Fruit fly (Drosophila melanogaster) whole organism, embryonic: ENCODE measurements around the gene CG6051.
A peak's percentile ranks its signal among the peaks of the same experiment; 100 is the strongest.

ENCODE experiments used
- Ada2b ChIP-seq: fragments of 200-800 bp; sonication (Bioruptor generic); IDR thresholded peaks from 2 replicates; pipeline ENCODE4 v1.3.6; 2022; ENCODE audit warnings: missing biosample characterization, missing genetic modification characterization
- Asciz ChIP-seq: fragments of 200-800 bp; sonication (Bioruptor generic); optimal IDR thresholded peaks from 2 replicates; lab custom pipeline; 2017; ENCODE audit warnings: missing biosample characterization, mild to moderate bottlenecking, missing genetic modification characterization, missing genetic modification reagents
- Bteb2 ChIP-seq: fragments of 200-800 bp; sonication (Bioruptor generic); optimal IDR thresholded peaks from 2 replicates; lab custom pipeline; 2016; ENCODE audit warnings: missing biosample characterization, missing genetic modification characterization
- CG10147 ChIP-seq: fragments of 200-800 bp; sonication (Bioruptor generic); optimal IDR thresholded peaks from 2 replicates; lab custom pipeline; 2019; ENCODE audit warnings: missing biosample characterization, mild to moderate bottlenecking, missing genetic modification characterization, moderate library complexity
- CG1024 ChIP-seq: fragments of 200-800 bp; sonication (Bioruptor generic); IDR thresholded peaks from 2 replicates; pipeline ENCODE4 v1.3.6; 2022; ENCODE audit warnings: missing biosample characterization, missing genetic modification characterization
- CG10654 ChIP-seq: fragments of 200-800 bp; sonication (Bioruptor generic); optimal IDR thresholded peaks from 2 replicates; lab custom pipeline; 2016; ENCODE audit warnings: missing biosample characterization, missing genetic modification characterization
- CG11093 ChIP-seq: fragments of 200-800 bp; sonication (Bioruptor generic); IDR thresholded peaks from 3 replicates; pipeline ENCODE4 v1.3.6; 2022; ENCODE audit warnings: missing biosample characterization, missing genetic modification characterization
- CG11456 ChIP-seq: fragments of 200-800 bp; sonication (Bioruptor generic); IDR thresholded peaks from 3 replicates; pipeline ENCODE4 v1.3.6; 2022; ENCODE audit warnings: missing biosample characterization, missing genetic modification characterization
- CG14441 ChIP-seq: fragments of 200-800 bp; sonication (Bioruptor generic); IDR thresholded peaks from 2 replicates; pipeline ENCODE4 v1.3.6; 2022; ENCODE audit warnings: missing biosample characterization, missing genetic modification characterization
- CG1603 ChIP-seq: fragments of 200-800 bp; sonication (Bioruptor generic); optimal IDR thresholded peaks from 2 replicates; lab custom pipeline; 2019; ENCODE audit warnings: missing biosample characterization, mild to moderate bottlenecking, missing genetic modification characterization, moderate library complexity
- CG1832 ChIP-seq: fragments of 200-800 bp; sonication (Bioruptor generic); optimal IDR thresholded peaks from 2 replicates; lab custom pipeline; 2017; ENCODE audit warnings: missing biosample characterization, mild to moderate bottlenecking, missing genetic modification characterization, inconsistent platforms
- CG2116 ChIP-seq: fragments of 200-800 bp; sonication (Bioruptor generic); optimal IDR thresholded peaks from 3 replicates; lab custom pipeline; 2018; ENCODE audit warnings: missing biosample characterization, mild to moderate bottlenecking, missing genetic modification characterization
- CG30403 ChIP-seq: fragments of 200-800 bp; sonication (Bioruptor generic); optimal IDR thresholded peaks from 3 replicates; lab custom pipeline; 2016; ENCODE audit warnings: missing biosample characterization, missing genetic modification characterization
- CG34376 ChIP-seq: fragments of 200-800 bp; sonication (Bioruptor generic); optimal IDR thresholded peaks from 2 replicates; lab custom pipeline; 2018; ENCODE audit warnings: missing biosample characterization, mild to moderate bottlenecking, missing genetic modification characterization
- CG3995 ChIP-seq: fragments of 200-800 bp; sonication (Bioruptor generic); optimal IDR thresholded peaks from 3 replicates; lab custom pipeline; 2016; ENCODE audit warnings: missing biosample characterization, missing genetic modification characterization
- CG4854 ChIP-seq: fragments of 200-800 bp; sonication (Bioruptor generic); optimal IDR thresholded peaks from 2 replicates; lab custom pipeline; 2016; ENCODE audit warnings: missing biosample characterization, missing genetic modification characterization, inconsistent platforms
- CG6254 ChIP-seq: fragments of 200-800 bp; sonication (Bioruptor generic); optimal IDR thresholded peaks from 3 replicates; lab custom pipeline; 2017; ENCODE audit warnings: mild to moderate bottlenecking, missing biosample characterization, missing genetic modification reagents, missing genetic modification characterization
- CG8388 ChIP-seq: fragments of 200-800 bp; sonication (Bioruptor generic); optimal IDR thresholded peaks from 2 replicates; lab custom pipeline; 2019; ENCODE audit warnings: missing biosample characterization, mild to moderate bottlenecking, missing genetic modification characterization, moderate library complexity
- CG8944 ChIP-seq: fragments of 200-800 bp; sonication (Bioruptor generic); optimal IDR thresholded peaks from 3 replicates; lab custom pipeline; 2016; ENCODE audit warnings: missing biosample characterization, missing genetic modification characterization
- CG9797 ChIP-seq: fragments of 200-800 bp; sonication (Bioruptor generic); optimal IDR thresholded peaks from 3 replicates; lab custom pipeline; 2018; ENCODE audit warnings: missing biosample characterization, mild to moderate bottlenecking, missing genetic modification characterization
- CHES-1-like ChIP-seq: fragments of 200-800 bp; sonication (Bioruptor generic); optimal IDR thresholded peaks from 2 replicates; lab custom pipeline; 2016; ENCODE audit warnings: missing biosample characterization, missing genetic modification characterization
- Hsf ChIP-seq: fragments of 200-800 bp; sonication (Bioruptor generic); optimal IDR thresholded peaks from 3 replicates; lab custom pipeline; 2016; ENCODE audit warnings: missing biosample characterization, missing genetic modification characterization
- Neu2 ChIP-seq: fragments of 200-800 bp; sonication (Bioruptor generic); optimal IDR thresholded peaks from 3 replicates; lab custom pipeline; 2016; ENCODE audit warnings: missing biosample characterization, missing genetic modification characterization, borderline replicate concordance
- Nf-YB ChIP-seq: fragments of 200-800 bp; sonication (Bioruptor generic); optimal IDR thresholded peaks from 3 replicates; lab custom pipeline; 2019; ENCODE audit warnings: missing biosample characterization, mild to moderate bottlenecking, missing genetic modification characterization, moderate library complexity
- Vsx1 ChIP-seq: fragments of 200-800 bp; sonication (Bioruptor generic); optimal IDR thresholded peaks from 2 replicates; lab custom pipeline; 2017; ENCODE audit warnings: missing biosample characterization, mild to moderate bottlenecking, missing genetic modification characterization, missing genetic modification reagents
- Xrp1 ChIP-seq: fragments of 200-800 bp; sonication (Bioruptor generic); IDR thresholded peaks from 2 replicates; pipeline ENCODE4 v1.3.6; 2022; ENCODE audit warnings: missing biosample characterization, missing genetic modification characterization
- ara ChIP-seq: fragments of 200-800 bp; sonication (Bioruptor generic); IDR thresholded peaks from 2 replicates; pipeline ENCODE4 v1.3.6; 2022; ENCODE audit warnings: missing biosample characterization, missing genetic modification characterization
- bowl ChIP-seq: fragments of 200-800 bp; sonication (Bioruptor generic); IDR thresholded peaks from 2 replicates; pipeline ENCODE4 v1.3.6; 2022; ENCODE audit warnings: missing biosample characterization, missing genetic modification characterization
- br ChIP-seq: fragments of >200 bp; optimal IDR thresholded peaks from 2 replicates; lab custom pipeline; 2017
- chinmo ChIP-seq: fragments of 200-800 bp; sonication (Bioruptor generic); IDR thresholded peaks from 4 replicates; pipeline ENCODE4 v1.3.6; 2022; ENCODE audit warnings: missing biosample characterization, missing genetic modification characterization; ENCODE audit not compliant: partially characterized antibody
- dm ChIP-seq: fragments of 200-800 bp; sonication (Bioruptor generic); optimal IDR thresholded peaks from 3 replicates; lab custom pipeline; 2016; ENCODE audit warnings: missing biosample characterization, missing genetic modification characterization
- dmrt99B ChIP-seq: fragments of 200-800 bp; sonication (Bioruptor generic); optimal IDR thresholded peaks from 2 replicates; lab custom pipeline; 2018; ENCODE audit warnings: missing biosample characterization, mild to moderate bottlenecking, missing genetic modification characterization, moderate library complexity
- fu2 ChIP-seq: fragments of 200-800 bp; sonication (Bioruptor generic); optimal IDR thresholded peaks from 2 replicates; lab custom pipeline; 2016; ENCODE audit warnings: missing biosample characterization, missing genetic modification characterization
- h ChIP-seq: fragments of >200 bp; optimal IDR thresholded peaks from 2 replicates; lab custom pipeline; 2017
- her ChIP-seq: fragments of 200-800 bp; sonication (Bioruptor generic); optimal IDR thresholded peaks from 2 replicates; lab custom pipeline; 2016; ENCODE audit warnings: missing biosample characterization, missing genetic modification characterization
- hth ChIP-seq: fragments of >200 bp; optimal IDR thresholded peaks from 2 replicates; lab custom pipeline; 2017; ENCODE audit warnings: inconsistent platforms
- kay ChIP-seq: fragments of 200-800 bp; sonication (Bioruptor generic); optimal IDR thresholded peaks from 2 replicates; lab custom pipeline; 2016; ENCODE audit warnings: missing biosample characterization, missing genetic modification characterization
- luna ChIP-seq: fragments of 200-800 bp; sonication (Bioruptor generic); optimal IDR thresholded peaks from 2 replicates; lab custom pipeline; 2016; ENCODE audit warnings: missing biosample characterization, missing genetic modification characterization
- phol ChIP-seq: fragments of 200-800 bp; sonication (Bioruptor generic); optimal IDR thresholded peaks from 3 replicates; lab custom pipeline; 2018; ENCODE audit warnings: missing biosample characterization, mild to moderate bottlenecking, missing genetic modification characterization, moderate library complexity
- pum ChIP-seq: fragments of 200-800 bp; sonication (Bioruptor generic); optimal IDR thresholded peaks from 2 replicates; lab custom pipeline; 2016; ENCODE audit warnings: missing biosample characterization, missing genetic modification characterization
- repo ChIP-seq: fragments of 200-800 bp; sonication (Bioruptor generic); optimal IDR thresholded peaks from 2 replicates; lab custom pipeline; 2016; ENCODE audit warnings: missing biosample characterization, missing genetic modification characterization
- rib ChIP-seq: fragments of 200-800 bp; sonication (Bioruptor generic); IDR thresholded peaks from 2 replicates; pipeline ENCODE4 v1.3.6; 2022; ENCODE audit warnings: missing biosample characterization, missing genetic modification characterization
- run ChIP-seq: fragments of 200-800 bp; sonication (Bioruptor generic); optimal IDR thresholded peaks from 3 replicates; lab custom pipeline; 2018; ENCODE audit warnings: missing biosample characterization, mild to moderate bottlenecking, missing genetic modification characterization
- sima ChIP-seq: fragments of 200-800 bp; sonication (Bioruptor generic); optimal IDR thresholded peaks from 2 replicates; lab custom pipeline; 2016; ENCODE audit warnings: missing biosample characterization, missing genetic modification characterization
- slbo ChIP-seq: fragments of 200-800 bp; sonication (Bioruptor generic); IDR thresholded peaks from 2 replicates; pipeline ENCODE4 v1.3.6; 2022; ENCODE audit warnings: missing biosample characterization, missing genetic modification characterization
- slou ChIP-seq: fragments of 200-800 bp; sonication (Bioruptor generic); optimal IDR thresholded peaks from 3 replicates; lab custom pipeline; 2016; ENCODE audit warnings: missing biosample characterization, missing genetic modification characterization
- so ChIP-seq: fragments of 200-800 bp; sonication (Bioruptor generic); IDR thresholded peaks from 3 replicates; pipeline ENCODE4 v1.3.6; 2022; ENCODE audit warnings: missing biosample characterization, missing genetic modification characterization
- tio ChIP-seq: fragments of 200-800 bp; sonication (Bioruptor generic); optimal IDR thresholded peaks from 2 replicates; lab custom pipeline; 2017; ENCODE audit warnings: missing biosample characterization, missing genetic modification characterization, inconsistent platforms
- trem ChIP-seq: fragments of 200-800 bp; optimal IDR thresholded peaks from 3 replicates; lab custom pipeline; 2019; ENCODE audit warnings: missing biosample characterization, mild to moderate bottlenecking, missing genetic modification characterization, moderate library complexity
- usp ChIP-seq: fragments of >200 bp; optimal IDR thresholded peaks from 2 replicates; lab custom pipeline; 2017; ENCODE audit warnings: missing biosample characterization, missing genetic modification characterization
- zf30C ChIP-seq: fragments of 200-800 bp; sonication (Bioruptor generic); optimal IDR thresholded peaks from 3 replicates; lab custom pipeline; 2018; ENCODE audit warnings: missing biosample characterization, mild to moderate bottlenecking, missing genetic modification characterization

CG6051 gene

DNA sequence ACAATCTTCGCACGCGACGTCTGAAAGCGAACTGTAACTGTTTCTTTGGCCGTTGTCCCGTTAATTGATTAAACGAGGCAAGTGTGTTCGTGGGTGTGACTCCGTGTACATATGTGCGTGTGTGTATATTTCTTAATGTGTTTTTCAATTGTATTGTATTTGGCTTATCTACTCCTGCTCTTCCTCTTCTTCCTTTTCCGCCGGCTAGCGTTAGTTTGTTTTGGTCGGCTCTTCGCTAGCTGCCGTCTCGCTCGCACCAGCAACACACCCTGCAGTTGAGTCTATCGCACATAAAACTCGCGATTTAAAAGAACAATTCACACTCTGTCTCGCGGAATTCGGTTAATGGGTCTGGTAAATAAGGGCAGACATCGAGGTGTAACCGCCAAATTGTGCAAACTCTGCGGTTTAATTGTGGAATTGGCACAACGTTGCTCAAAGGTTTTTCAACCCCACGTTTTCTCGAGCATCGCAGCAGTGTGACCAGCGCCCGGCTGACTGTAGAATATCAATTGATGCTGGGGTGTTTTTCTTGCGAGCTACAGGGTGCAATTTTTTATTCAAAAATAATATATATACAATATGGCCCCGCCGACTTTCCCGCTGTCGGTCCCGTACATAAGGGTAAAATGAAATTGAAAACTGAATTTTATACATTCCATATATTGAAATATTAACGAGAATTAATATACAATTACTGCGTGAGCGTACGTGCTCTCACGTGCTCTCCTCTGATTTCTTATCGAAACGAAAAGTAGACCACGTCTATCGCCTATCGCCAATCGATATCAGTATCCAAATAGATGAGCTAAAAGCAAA lies 38.9 kb downstream of the CG6051 start, which contains the start of the genes gb and CG5815 (continued):
- TF ChIP-seq CG2116 (GFP tag; lab: Kevin White, UChicago) (peak; percentile 92), her (GFP tag; lab: Kevin White, UChicago) (peak; percentile 15), CG11093 (GFP tag; lab: Robert Waterston, UW) (peak; percentile 73), rib (GFP tag; lab: Robert Waterston, UW) (peak; percentile 83), Vsx1 (GFP tag; lab: Kevin White, UChicago) (no peak), repo (GFP tag; lab: Kevin White, UChicago) (no peak), h (lab: Kevin White, UChicago) (no peak), dmrt99B (tag; lab: Kevin White, UChicago) (no peak), usp (no peak), CG9797 (peak; percentile 83), chinmo (GFP tag; lab: Robert Waterston, UW) (peak; percentile 74; the same call in 2 of the 4 replicates), sima (no peak), Ada2b (peak; percentile 91), phol (tag; lab: Kevin White, UChicago) (peak; percentile 92), run (peak; percentile 60), CG6254 (GFP tag; lab: Kevin White, UChicago) (peak; percentile 92), Bteb2 (GFP tag; lab: Kevin White, UChicago) (peak; percentile 78), CG1603 (peak; percentile 50), slbo (GFP tag; lab: Robert Waterston, UW) (peak; percentile 95), slou (GFP tag; lab: Kevin White, UChicago) (peak; percentile 78), CG14441 (GFP tag; lab: Robert Waterston, UW) (peak; percentile 93), CG30403 (GFP tag; lab: Kevin White, UChicago) (peak; percentile 94), CG1024 (GFP tag; lab: Robert Waterston, UW) (peak; percentile 70; the same call in 1 of the 2 replicates), CG8944 (GFP tag; lab: Kevin White, UChicago) (peak; percentile 65), Xrp1 (GFP tag; lab: Robert Waterston, UW) (peak; percentile 95), CG11456 (GFP tag; lab: Robert Waterston, UW) (peak; percentile 92), tio (GFP tag; lab: Kevin White, UChicago) (peak; percentile 88), CG34376 (peak; percentile 83), luna (GFP tag; lab: Kevin White, UChicago) (no peak), pum (peak; percentile 66), bowl (GFP tag; lab: Robert Waterston, UW) (peak; percentile 73), fu2 (peak; percentile 79), CG8388 (GFP tag; lab: Kevin White, UChicago) (peak; percentile 79), CHES-1-like (GFP tag; lab: Kevin White, UChicago) (peak; percentile 47), CG4854 (GFP tag; lab: Kevin White, UChicago) (peak; percentile 85), Asciz (GFP tag; lab: Kevin White, UChicago) (peak; percentile 70), ara (GFP tag; lab: Robert Waterston, UW) (peak; percentile 88), kay (peak; percentile 80), zf30C (GFP tag; lab: Kevin White, UChicago) (no peak), Hsf (GFP tag; lab: Kevin White, UChicago) (peak; percentile 91), trem (peak; percentile 87), dm (GFP tag; lab: Kevin White, UChicago) (peak; percentile 85), br (lab: Kevin White, UChicago) (no peak), Nf-YB (peak; percentile 73), Neu2 (no peak), CG10654 (GFP tag; lab: Kevin White, UChicago) (peak; percentile 86), hth (lab: Kevin White, UChicago) (no peak), CG10147 (GFP tag; lab: Kevin White, UChicago) (peak; percentile 90), so (peak; percentile 79; the same call in 2 of the 3 replicates), CG3995 (GFP tag; lab: Kevin White, UChicago) (peak; percentile 53), CG1832 (GFP tag; lab: Kevin White, UChicago) (peak; percentile 77)
